Fruit fly (Drosophila melanogaster) whole organism, embryonic: ENCODE results near the gene Spn28Dc.

ENCODE experiments used
- Ada2b ChIP-seq: fragments of 200-800 bp; sonication (Bioruptor generic); IDR thresholded peaks from 2 replicates; pipeline ENCODE4 v1.3.6; 2022; ENCODE audit warnings: missing biosample characterization, missing genetic modification characterization
- Antp ChIP-seq: fragments of 200-800 bp; sonication (Bioruptor generic); optimal IDR thresholded peaks from 3 replicates; lab custom pipeline; 2016; ENCODE audit warnings: missing biosample characterization, missing genetic modification characterization
- Asciz ChIP-seq: fragments of 200-800 bp; sonication (Bioruptor generic); optimal IDR thresholded peaks from 2 replicates; lab custom pipeline; 2017; ENCODE audit warnings: missing biosample characterization, mild to moderate bottlenecking, missing genetic modification characterization, missing genetic modification reagents
- Atf-2 ChIP-seq: fragments of 200-800 bp; sonication (Bioruptor generic); optimal IDR thresholded peaks from 2 replicates; lab custom pipeline; 2016; ENCODE audit warnings: missing biosample characterization, missing genetic modification characterization
- CG10543 ChIP-seq: fragments of 200-800 bp; sonication (Bioruptor generic); optimal IDR thresholded peaks from 3 replicates; lab custom pipeline; 2017; ENCODE audit warnings: missing biosample characterization, mild to moderate bottlenecking, missing genetic modification characterization, moderate library complexity
- CG12942 ChIP-seq: fragments of 200-800 bp; sonication (Bioruptor generic); optimal IDR thresholded peaks from 3 replicates; lab custom pipeline; 2016; ENCODE audit warnings: missing biosample characterization, missing genetic modification characterization
- CG13296 ChIP-seq: fragments of 200-800 bp; sonication (Bioruptor generic); optimal IDR thresholded peaks from 3 replicates; lab custom pipeline; 2018; ENCODE audit warnings: missing biosample characterization, mild to moderate bottlenecking, missing genetic modification characterization
- CG13775 ChIP-seq: fragments of 200-800 bp; sonication (Bioruptor generic); optimal IDR thresholded peaks from 3 replicates; lab custom pipeline; 2017; ENCODE audit warnings: missing biosample characterization, mild to moderate bottlenecking, missing genetic modification characterization
- CG13894 ChIP-seq: fragments of 200-800 bp; sonication (Bioruptor generic); optimal IDR thresholded peaks from 3 replicates; lab custom pipeline; 2018; ENCODE audit warnings: missing biosample characterization, mild to moderate bottlenecking, missing genetic modification characterization, moderate library complexity
- CG14860 ChIP-seq: fragments of 200-800 bp; sonication (Bioruptor generic); IDR thresholded peaks from 3 replicates; pipeline ENCODE4 v1.3.6; 2022; ENCODE audit warnings: missing biosample characterization, missing genetic modification characterization; ENCODE audit not compliant: partially characterized antibody
- CG16813 ChIP-seq: fragments of 200-800 bp; sonication (Bioruptor generic); IDR thresholded peaks from 3 replicates; pipeline ENCODE4 v1.3.6; 2022; ENCODE audit warnings: missing biosample characterization, missing genetic modification characterization; ENCODE audit not compliant: partially characterized antibody
- CG17829 ChIP-seq: fragments of 200-800 bp; optimal IDR thresholded peaks from 2 replicates; lab custom pipeline; 2019; ENCODE audit warnings: missing biosample characterization, mild to moderate bottlenecking, missing genetic modification characterization, moderate library complexity
- CG30020 ChIP-seq: fragments of 200-800 bp; optimal IDR thresholded peaks from 2 replicates; lab custom pipeline; 2019; ENCODE audit warnings: missing biosample characterization, mild to moderate bottlenecking, missing genetic modification characterization, moderate library complexity
- CG30431 ChIP-seq: fragments of 200-800 bp; sonication (Bioruptor generic); optimal IDR thresholded peaks from 2 replicates; lab custom pipeline; 2017; ENCODE audit warnings: missing biosample characterization, missing genetic modification characterization
- CG3065 ChIP-seq: fragments of 200-800 bp; sonication (Bioruptor generic); optimal IDR thresholded peaks from 2 replicates; lab custom pipeline; 2016; ENCODE audit warnings: missing biosample characterization, missing genetic modification characterization
- CG4820 ChIP-seq: fragments of 200-800 bp; sonication (Bioruptor generic); optimal IDR thresholded peaks from 3 replicates; lab custom pipeline; 2016; ENCODE audit warnings: missing biosample characterization, missing genetic modification characterization
- CG6683 ChIP-seq: fragments of 200-800 bp; sonication (Bioruptor generic); optimal IDR thresholded peaks from 2 replicates; lab custom pipeline; 2017; ENCODE audit warnings: missing biosample characterization, mild to moderate bottlenecking, missing genetic modification characterization, missing genetic modification reagents
- CG7271 ChIP-seq: fragments of 200-800 bp; sonication (Bioruptor generic); optimal IDR thresholded peaks from 2 replicates; lab custom pipeline; 2018; ENCODE audit warnings: missing biosample characterization, mild to moderate bottlenecking, missing genetic modification characterization, moderate library complexity
- CG7357 ChIP-seq: fragments of 200-800 bp; sonication (Bioruptor generic); IDR thresholded peaks from 3 replicates; pipeline ENCODE4 v1.3.6; 2022; ENCODE audit warnings: missing biosample characterization, missing genetic modification characterization
- Dbx ChIP-seq: fragments of 200-800 bp; sonication (Bioruptor generic); IDR thresholded peaks from 3 replicates; pipeline ENCODE4 v1.3.6; 2022; ENCODE audit warnings: missing biosample characterization, missing genetic modification characterization
- Doc2 ChIP-seq: fragments of 200-800 bp; sonication (Bioruptor generic); IDR thresholded peaks from 2 replicates; pipeline ENCODE4 v1.3.6; 2022; ENCODE audit warnings: missing biosample characterization, missing genetic modification characterization
- Dp ChIP-seq: fragments of 200-800 bp; sonication (Bioruptor generic); optimal IDR thresholded peaks from 2 replicates; lab custom pipeline; 2018; ENCODE audit warnings: missing biosample characterization, mild to moderate bottlenecking, missing genetic modification characterization, moderate library complexity
- HLHmδ ChIP-seq: fragments of 200-800 bp; sonication (Bioruptor generic); optimal IDR thresholded peaks from 2 replicates; lab custom pipeline; 2018; ENCODE audit warnings: missing biosample characterization, mild to moderate bottlenecking, missing genetic modification characterization, moderate library complexity
- HmgD ChIP-seq: fragments of 200-800 bp; sonication (Bioruptor generic); optimal IDR thresholded peaks from 3 replicates; lab custom pipeline; 2016; ENCODE audit warnings: missing biosample characterization, missing genetic modification characterization
- Hr39 ChIP-seq: fragments of >200 bp; optimal IDR thresholded peaks from 2 replicates; lab custom pipeline; 2017
- Hr78 ChIP-seq, 2 experiments: fragments of 200-800 bp in 1 of 2; fragments of >200 bp in 1 of 2; sonication (Bioruptor generic) in 1 of 2; optimal IDR thresholded peaks; 2 replicates each; lab custom pipeline; 2017 to 2019; ENCODE audit warnings: missing biosample characterization in 2 of 2, missing genetic modification characterization in 2 of 2, mild to moderate bottlenecking in 1 of 2, moderate library complexity in 1 of 2
- MESR4 ChIP-seq: fragments of 200-800 bp; sonication (Bioruptor generic); optimal IDR thresholded peaks from 2 replicates; lab custom pipeline; 2018; ENCODE audit warnings: missing biosample characterization, mild to moderate bottlenecking, missing genetic modification characterization, moderate library complexity
- NC2α ChIP-seq: fragments of 200-800 bp; sonication (Bioruptor generic); optimal IDR thresholded peaks from 2 replicates; lab custom pipeline; 2016; ENCODE audit warnings: missing biosample characterization, missing genetic modification characterization
- Nf-YB ChIP-seq: fragments of 200-800 bp; sonication (Bioruptor generic); optimal IDR thresholded peaks from 3 replicates; lab custom pipeline; 2019; ENCODE audit warnings: missing biosample characterization, mild to moderate bottlenecking, missing genetic modification characterization, moderate library complexity
- Nf-YC ChIP-seq: fragments of 200-800 bp; optimal IDR thresholded peaks from 3 replicates; lab custom pipeline; 2019; ENCODE audit warnings: missing biosample characterization, mild to moderate bottlenecking, missing genetic modification characterization, moderate library complexity
- PHDP ChIP-seq: fragments of 200-800 bp; sonication (Bioruptor generic); optimal IDR thresholded peaks from 3 replicates; lab custom pipeline; 2018; ENCODE audit warnings: missing biosample characterization, mild to moderate bottlenecking, missing genetic modification characterization, moderate library complexity
- Ptx1 ChIP-seq: fragments of 200-800 bp; sonication (Bioruptor generic); IDR thresholded peaks from 2 replicates; pipeline ENCODE4 v1.3.6; 2022; ENCODE audit warnings: missing biosample characterization, missing genetic modification characterization
- Side ChIP-seq: fragments of 200-800 bp; sonication (Bioruptor generic); optimal IDR thresholded peaks from 2 replicates; lab custom pipeline; 2016; ENCODE audit warnings: missing biosample characterization, missing genetic modification characterization
- bigmax ChIP-seq: fragments of 200-800 bp; sonication (Bioruptor generic); optimal IDR thresholded peaks from 2 replicates; lab custom pipeline; 2018; ENCODE audit warnings: missing biosample characterization, mild to moderate bottlenecking, missing genetic modification characterization
- bsh ChIP-seq, 2 experiments: fragments of 200-800 bp; sonication (Bioruptor generic); optimal IDR thresholded peaks; 2 replicates each; lab custom pipeline; 2017 to 2018; ENCODE audit warnings: mild to moderate bottlenecking in 2 of 2, missing biosample characterization in 2 of 2, missing genetic modification characterization in 2 of 2, moderate library complexity in 1 of 2
- cas ChIP-seq: fragments of 200-800 bp; sonication (Bioruptor generic); IDR thresholded peaks from 2 replicates; pipeline ENCODE4 v1.3.6; 2022; ENCODE audit warnings: missing biosample characterization, missing genetic modification characterization
- da ChIP-seq: fragments of 200-800 bp; sonication (Bioruptor generic); optimal IDR thresholded peaks from 2 replicates; lab custom pipeline; 2016; ENCODE audit warnings: missing biosample characterization, missing genetic modification characterization
- grn ChIP-seq: fragments of 200-800 bp; sonication (Bioruptor generic); optimal IDR thresholded peaks from 3 replicates; lab custom pipeline; 2017; ENCODE audit warnings: missing biosample characterization, missing genetic modification characterization
- gt ChIP-seq: fragments of 200-800 bp; sonication (Bioruptor generic); IDR thresholded peaks from 2 replicates; pipeline ENCODE4 v1.3.6; 2022; ENCODE audit warnings: missing biosample characterization, missing genetic modification characterization
- kni ChIP-seq: fragments of 200-800 bp; sonication (Bioruptor generic); optimal IDR thresholded peaks from 3 replicates; lab custom pipeline; 2017; ENCODE audit warnings: mild to moderate bottlenecking, missing biosample characterization, missing genetic modification reagents, missing genetic modification characterization
- mld ChIP-seq: fragments of 200-800 bp; sonication (Bioruptor generic); IDR thresholded peaks from 3 replicates; pipeline ENCODE4 v1.3.6; 2022; ENCODE audit warnings: missing biosample characterization, missing genetic modification characterization; ENCODE audit not compliant: partially characterized antibody
- psq ChIP-seq: fragments of 200-800 bp; sonication (Bioruptor generic); optimal IDR thresholded peaks from 2 replicates; lab custom pipeline; 2017; ENCODE audit warnings: missing biosample characterization, missing genetic modification characterization
- sens ChIP-seq: fragments of 200-800 bp; sonication (Bioruptor generic); peaks from one replicate; lab custom pipeline; 2016; ENCODE audit warnings: missing biosample characterization, missing genetic modification characterization
- shn ChIP-seq: fragments of 200-800 bp; sonication (Bioruptor generic); optimal IDR thresholded peaks from 3 replicates; lab custom pipeline; 2016; ENCODE audit warnings: missing biosample characterization, missing genetic modification characterization
- sim ChIP-seq: fragments of 200-800 bp; sonication (Bioruptor generic); IDR thresholded peaks from 2 replicates; pipeline ENCODE4 v1.3.6; 2022; ENCODE audit warnings: missing biosample characterization, missing genetic modification characterization
- sqz ChIP-seq: fragments of 200-800 bp; sonication (Bioruptor generic); optimal IDR thresholded peaks from 3 replicates; lab custom pipeline; 2018; ENCODE audit warnings: missing biosample characterization, mild to moderate bottlenecking, missing genetic modification characterization
- ssp ChIP-seq: fragments of 200-800 bp; sonication (Bioruptor generic); IDR thresholded peaks from 2 replicates; pipeline ENCODE4 v1.3.6; 2022; ENCODE audit warnings: missing biosample characterization, missing genetic modification characterization
- tin ChIP-seq: fragments of 200-800 bp; sonication (Bioruptor generic); optimal IDR thresholded peaks from 3 replicates; lab custom pipeline; 2016; ENCODE audit warnings: missing biosample characterization, missing genetic modification characterization
- ttk ChIP-seq: fragments of 200-800 bp; sonication (Bioruptor generic); IDR thresholded peaks from 2 replicates; pipeline ENCODE4 v2.1.2; 2022; ENCODE audit warnings: missing biosample characterization, missing genetic modification characterization
- usp ChIP-seq: fragments of >200 bp; optimal IDR thresholded peaks from 2 replicates; lab custom pipeline; 2017; ENCODE audit warnings: missing biosample characterization, missing genetic modification characterization
- vnd ChIP-seq: fragments of 200-800 bp; sonication (Bioruptor generic); IDR thresholded peaks from 3 replicates; pipeline ENCODE4 v1.3.6; 2022; ENCODE audit warnings: missing biosample characterization, missing genetic modification characterization; ENCODE audit not compliant: partially characterized antibody
- yki ChIP-seq: fragments of >200 bp; optimal IDR thresholded peaks from 3 replicates; lab custom pipeline; 2018

Gene Spn28Dc

dm6 chr2L:8030693-8031210 is 23.7 kb upstream of the Spn28Dc start, which contains the start of gene Cka (continued):
- no peak for TF ChIP-seq Atf-2 (GFP tag; lab: Kevin White, UChicago)
- no peak for TF ChIP-seq yki (lab: Kevin White, UChicago)
- TF ChIP-seq CG4820 (GFP tag; lab: Kevin White, UChicago): no peak
- TF ChIP-seq HmgD (GFP tag; lab: Kevin White, UChicago): no peak
- TF ChIP-seq HLHmδ (GFP tag; lab: Kevin White, UChicago): peak; percentile 54
- no peak for TF ChIP-seq Asciz (GFP tag; lab: Kevin White, UChicago)
- no peak for TF ChIP-seq bigmax
- TF ChIP-seq Hr78 (GFP tag; optimal IDR thresholded peaks at IDR 0.05; lab: Kevin White, UChicago): no peak
- no peak for TF ChIP-seq da (GFP tag; lab: Kevin White, UChicago)
- no peak for TF ChIP-seq grn (GFP tag; lab: Kevin White, UChicago)
- TF ChIP-seq ssp (GFP tag; lab: Robert Waterston, UW): no peak
- TF ChIP-seq CG13775: no peak
- TF ChIP-seq Dp (GFP tag; lab: Kevin White, UChicago): peak; percentile 17
- no peak for TF ChIP-seq usp (GFP tag; lab: Kevin White, UChicago)
- no peak for TF ChIP-seq Ptx1
- no peak for TF ChIP-seq PHDP
- TF ChIP-seq psq (GFP tag; lab: Kevin White, UChicago): no peak
- TF ChIP-seq sqz: peak; percentile 47
- peak; percentile 75 for TF ChIP-seq Nf-YB
- TF ChIP-seq Doc2 (GFP tag; lab: Robert Waterston, UW): no peak
- no peak for TF ChIP-seq CG16813 (GFP tag; lab: Robert Waterston, UW)
- no peak for TF ChIP-seq Ada2b (GFP tag; lab: Robert Waterston, UW)
- TF ChIP-seq NC2α (GFP tag; lab: Kevin White, UChicago): no peak
- no peak for TF ChIP-seq CG13894 (tag; lab: Kevin White, UChicago)
- TF ChIP-seq CG10543: peak; percentile 71
- peak; percentile 13 for TF ChIP-seq kni (GFP tag; lab: Kevin White, UChicago)
- 0 out of 3 replicates have a peak, but pooled peaks have one; percentile 18 for TF ChIP-seq Dbx (GFP tag; lab: Robert Waterston, UW)
- no peak for TF ChIP-seq Antp (GFP tag; lab: Kevin White, UChicago)
- no peak for TF ChIP-seq CG3065 (GFP tag; lab: Kevin White, UChicago)
- TF ChIP-seq gt: no peak
- no peak for TF ChIP-seq tin (GFP tag; lab: Kevin White, UChicago)
- TF ChIP-seq CG30431 (GFP tag; lab: Kevin White, UChicago): no peak
- peak; percentile 40 for TF ChIP-seq CG30020 (tag; lab: Kevin White, UChicago)
- TF ChIP-seq Hr39 (lab: Kevin White, UChicago): no peak
- no peak for TF ChIP-seq CG7271 (tag; lab: Kevin White, UChicago)
- peak; percentile 17 for TF ChIP-seq CG17829 (tag; lab: Kevin White, UChicago)
- no peak for TF ChIP-seq ttk (GFP tag; lab: Robert Waterston, UW)
- TF ChIP-seq bsh (GFP tag; optimal IDR thresholded peaks at IDR 0.05; lab: Kevin White, UChicago): peak in 1 of 2 experiments; percentile 15
- TF ChIP-seq CG13296 (GFP tag; lab: Kevin White, UChicago): peak; percentile 21
- TF ChIP-seq CG12942 (GFP tag; lab: Kevin White, UChicago): no peak
- no peak for TF ChIP-seq CG7357 (GFP tag; lab: Robert Waterston, UW)
- no peak for TF ChIP-seq CG6683
- no peak for TF ChIP-seq vnd (GFP tag; lab: Robert Waterston, UW)
- TF ChIP-seq CG14860: 0 out of 3 replicates have a peak, but pooled peaks have one; percentile 15
- no peak for TF ChIP-seq mld (GFP tag; lab: Robert Waterston, UW)
- peak; percentile 81 for TF ChIP-seq Nf-YC
- TF ChIP-seq MESR4 (GFP tag; lab: Kevin White, UChicago): peak; percentile 88
- peak; percentile 13; the same call in 1 of the 2 replicates for TF ChIP-seq sim (GFP tag; lab: Robert Waterston, UW)
- no peak for TF ChIP-seq shn (GFP tag; lab: Kevin White, UChicago)
- TF ChIP-seq sens (GFP tag; lab: Kevin White, UChicago): peak; percentile 41
- TF ChIP-seq Side (GFP tag; lab: Kevin White, UChicago): no peak
- no peak for TF ChIP-seq cas (GFP tag; lab: Robert Waterston, UW)
